Worm (Caenorhabditis elegans): ENCODE measurements around the gene mtre-1.

- TF ChIP-seq ama-1 (optimal IDR thresholded peaks at IDR 0.05) (no peak), nhr-77 (tag; optimal IDR thresholded peaks at IDR 0.05) (no peak), lin-39 (tag; optimal IDR thresholded peaks at IDR 0.05) (no peak), ceh-82 (tag; optimal IDR thresholded peaks at IDR 0.05) (no peak), nhr-237 (tag; optimal IDR thresholded peaks at IDR 0.05) (no peak), egl-27 (tag; optimal IDR thresholded peaks at IDR 0.05) (no peak), nhr-23 (tag; optimal IDR thresholded peaks at IDR 0.05) (no peak), nhr-129 (tag; optimal IDR thresholded peaks at IDR 0.05) (no peak), ztf-11 (tag; optimal IDR thresholded peaks at IDR 0.05) (no peak), ZK546.5 (tag; optimal IDR thresholded peaks at IDR 0.05) (no peak), lin-13 (GFP tag; optimal IDR thresholded peaks at IDR 0.05) (no peak), R02D3.7 (tag; optimal IDR thresholded peaks at IDR 0.05) (no peak)
These were observed 46.2 kb downstream of the mtre-1 start, which contains the start of gene pgp-11 for ce11 chrII:8004157-8004556.

All from whole organism, L2 larva.